In the genomic region with DNA sequence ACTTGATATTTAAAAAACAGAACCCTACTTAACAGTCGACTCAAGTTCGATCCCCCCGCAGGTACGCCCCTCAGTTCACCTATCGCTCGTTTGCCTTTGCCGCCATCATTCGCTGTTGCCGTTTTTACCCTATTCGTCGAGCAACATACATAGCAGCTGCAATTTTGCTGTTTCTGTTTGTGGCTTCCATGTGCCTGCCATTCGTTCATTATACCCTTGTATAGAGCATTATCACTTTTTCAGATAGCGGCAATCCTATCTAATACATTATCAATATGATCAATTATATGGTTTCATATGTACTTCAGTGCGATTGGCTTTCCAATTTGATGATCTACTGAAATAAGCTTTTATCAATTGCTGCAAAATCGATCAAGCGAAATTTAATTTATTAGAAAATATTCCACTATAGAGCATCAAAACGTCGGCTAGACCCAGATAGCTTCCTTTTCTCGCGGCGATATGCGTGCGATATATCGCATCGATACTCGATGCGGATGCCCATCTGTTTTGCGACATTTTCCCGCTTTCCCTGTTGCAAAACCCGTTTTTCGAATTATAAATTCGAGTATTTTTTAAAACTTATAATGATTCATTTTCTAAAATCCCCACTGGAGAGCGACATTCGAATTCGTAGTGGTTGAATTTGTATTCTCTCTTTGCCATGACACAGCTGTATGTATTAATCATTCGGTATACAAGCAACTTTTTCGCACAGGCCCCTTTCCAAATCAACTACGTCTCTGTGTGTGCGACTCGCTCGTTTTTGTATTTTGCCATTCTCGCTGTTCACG, we compare ENCODE assay signal across 1 fruit fly cellular context.
TF ChIP-seq lines count a peak whose summit lies in the region.

No protein-coding gene starts in this region.

TF ChIP-seq in whole organism, embryonic, 481 proteins besides CTCF, POLR2A, EP300 and RAD21 (continued from another document and continues in another):
- TF ChIP-seq CG10565 (GFP tag; optimal IDR thresholded peaks at IDR 0.05; lab: Kevin White, UChicago) (peak; percentile 64), Sin3A (optimal IDR thresholded peaks at IDR 0.05; lab: Kevin White, UChicago) (no peak), Trl (optimal IDR thresholded peaks at IDR 0.05; lab: Kevin White, UChicago) (peak in 1 of 2 experiments; percentile 7), Trl (GFP tag; optimal IDR thresholded peaks at IDR 0.05; lab: Kevin White, UChicago) (peak; percentile 66), CG3726 (GFP tag; IDR thresholded peaks at IDR 0.05; lab: Robert Waterston, UW) (peak; percentile 45; the same call in 1 of the 3 replicates), CG12391 (tag; optimal IDR thresholded peaks at IDR 0.05; lab: Kevin White, UChicago) (peak; percentile 89), gcm (GFP tag; optimal IDR thresholded peaks at IDR 0.05; lab: Kevin White, UChicago) (peak; percentile 86), trem (tag; optimal IDR thresholded peaks at IDR 0.05; lab: Kevin White, UChicago) (peak; percentile 74), chinmo (GFP tag; IDR thresholded peaks at IDR 0.05; lab: Robert Waterston, UW; ENCODE audit: partially characterized antibody) (peak; percentile 50; the same call in 1 of the 4 replicates), CG2129 (GFP tag; IDR thresholded peaks at IDR 0.05; lab: Robert Waterston, UW; ENCODE audit: partially characterized antibody) (peak; percentile 69), B-H1 (GFP tag; IDR thresholded peaks at IDR 0.05; lab: Robert Waterston, UW) (peak; percentile 65), hkb (optimal IDR thresholded peaks at IDR 0.05; lab: Kevin White, UChicago) (no peak), hkb (GFP tag; IDR thresholded peaks at IDR 0.05; lab: Robert Waterston, UW) (peak; percentile 83), tio (GFP tag; optimal IDR thresholded peaks at IDR 0.05; lab: Kevin White, UChicago) (peak; percentile 89), CG13123 (GFP tag; optimal IDR thresholded peaks at IDR 0.05; lab: Kevin White, UChicago) (peak; percentile 68), NK7.1 (GFP tag; optimal IDR thresholded peaks at IDR 0.05; lab: Kevin White, UChicago) (peak; percentile 76), CG4707 (GFP tag; optimal IDR thresholded peaks at IDR 0.05; lab: Kevin White, UChicago) (peak; percentile 53), CrebB (tag; optimal IDR thresholded peaks at IDR 0.05; lab: Kevin White, UChicago) (peak; percentile 76), Ets97D (GFP tag; optimal IDR thresholded peaks at IDR 0.05; lab: Kevin White, UChicago) (no peak), CG31224 (GFP tag; IDR thresholded peaks at IDR 0.05; lab: Robert Waterston, UW) (peak; percentile 60), salm (tag; optimal IDR thresholded peaks at IDR 0.05; lab: Kevin White, UChicago) (peak; percentile 80), Jarid2 (GFP tag; optimal IDR thresholded peaks at IDR 0.05; lab: Kevin White, UChicago) (peak; percentile 66), CG9609 (GFP tag; optimal IDR thresholded peaks at IDR 0.05; lab: Kevin White, UChicago) (peak; percentile 84), odd (GFP tag; optimal IDR thresholded peaks at IDR 0.05; lab: Kevin White, UChicago) (peak; percentile 90), ken (GFP tag; IDR thresholded peaks at IDR 0.05; lab: Robert Waterston, UW) (peak; percentile 74), CG6689 (GFP tag; IDR thresholded peaks at IDR 0.05; lab: Robert Waterston, UW) (peak; percentile 84), bcd (GFP tag; optimal IDR thresholded peaks at IDR 0.05; lab: Kevin White, UChicago) (peak; percentile 91), tup (GFP tag; optimal IDR thresholded peaks at IDR 0.05; lab: Kevin White, UChicago) (peak; percentile 48), CG1233 (GFP tag; optimal IDR thresholded peaks at IDR 0.05; lab: Kevin White, UChicago) (peak; percentile 86), ems (GFP tag; optimal IDR thresholded peaks at IDR 0.05; lab: Kevin White, UChicago) (peak; percentile 83), CG5245 (GFP tag; optimal IDR thresholded peaks at IDR 0.05; lab: Kevin White, UChicago) (peak; percentile 60), chif (GFP tag; optimal IDR thresholded peaks at IDR 0.05; lab: Kevin White, UChicago) (peak; percentile 84 to 92), repo (GFP tag; optimal IDR thresholded peaks at IDR 0.05; lab: Kevin White, UChicago) (peak; percentile 64), CG1602 (GFP tag; optimal IDR thresholded peaks at IDR 0.05; lab: Kevin White, UChicago) (peak; percentile 90), Vsx1 (GFP tag; optimal IDR thresholded peaks at IDR 0.05; lab: Kevin White, UChicago) (peak; percentile 75), CG10959 (GFP tag; IDR thresholded peaks at IDR 0.05; lab: Robert Waterston, UW) (peak; percentile 82), CG17361 (GFP tag; IDR thresholded peaks at IDR 0.05; lab: Robert Waterston, UW) (peak; percentile 89), yki (optimal IDR thresholded peaks at IDR 0.05; lab: Kevin White, UChicago) (no peak), CG3407 (GFP tag; optimal IDR thresholded peaks at IDR 0.05; lab: Kevin White, UChicago) (peak; percentile 77), CG13624 (GFP tag; optimal IDR thresholded peaks at IDR 0.05; lab: Kevin White, UChicago) (peak; percentile 95), MTF-1 (GFP tag; optimal IDR thresholded peaks at IDR 0.05; lab: Kevin White, UChicago; ENCODE audit: borderline replicate concordance) (peak; percentile 66), CG7556 (GFP tag; optimal IDR thresholded peaks at IDR 0.05; lab: Kevin White, UChicago) (peak; percentile 89), fu2 (GFP tag; optimal IDR thresholded peaks at IDR 0.05; lab: Kevin White, UChicago) (peak; percentile 81), bbx (GFP tag; IDR thresholded peaks at IDR 0.05; lab: Robert Waterston, UW; ENCODE audit: partially characterized antibody) (peak; percentile 78), onecut (GFP tag; IDR thresholded peaks at IDR 0.05; lab: Robert Waterston, UW) (0 out of 2 replicates have a peak, but pooled peaks have one; percentile 3), Sox100B (GFP tag; optimal IDR thresholded peaks at IDR 0.05; lab: Kevin White, UChicago) (peak; percentile 89), CG42726 (GFP tag; IDR thresholded peaks at IDR 0.05; lab: Robert Waterston, UW; ENCODE audit: partially characterized antibody) (no peak), PHDP (tag; optimal IDR thresholded peaks at IDR 0.05; lab: Kevin White, UChicago) (peak; percentile 88), CG7745 (tag; optimal IDR thresholded peaks at IDR 0.05; lab: Kevin White, UChicago) (no peak), Lim3 (GFP tag; IDR thresholded peaks at IDR 0.05; lab: Robert Waterston, UW) (no peak; the same call in 1 of the 2 replicates), br (optimal IDR thresholded peaks at IDR 0.05; lab: Kevin White, UChicago) (no peak), dpn (GFP tag; optimal IDR thresholded peaks at IDR 0.05; lab: Kevin White, UChicago) (peak; percentile 79 to 91), CG15514 (GFP tag; optimal IDR thresholded peaks at IDR 0.05; lab: Kevin White, UChicago) (peak; percentile 51), sd (tag; optimal IDR thresholded peaks at IDR 0.05; lab: Kevin White, UChicago) (peak; percentile 74), Nf-YC (tag; optimal IDR thresholded peaks at IDR 0.05; lab: Kevin White, UChicago) (peak; percentile 74), tll (GFP tag; optimal IDR thresholded peaks at IDR 0.05; lab: Kevin White, UChicago) (no peak), rib (GFP tag; IDR thresholded peaks at IDR 0.05; lab: Robert Waterston, UW) (peak; percentile 88), Lhr (GFP tag; optimal IDR thresholded peaks at IDR 0.05; lab: Kevin White, UChicago) (peak; percentile 32), crp (GFP tag; optimal IDR thresholded peaks at IDR 0.05; lab: Kevin White, UChicago) (no peak), scrt (GFP tag; optimal IDR thresholded peaks at IDR 0.05; lab: Kevin White, UChicago) (peak; percentile 78), Ssrp (tag; optimal IDR thresholded peaks at IDR 0.05; lab: Kevin White, UChicago) (peak; percentile 88), CG3065 (GFP tag; optimal IDR thresholded peaks at IDR 0.05; lab: Kevin White, UChicago) (peak; percentile 40), sens (GFP tag; lab: Kevin White, UChicago) (peak; percentile 96), aop (GFP tag; IDR thresholded peaks at IDR 0.05; lab: Robert Waterston, UW) (no peak), Hmr (GFP tag; optimal IDR thresholded peaks at IDR 0.05; lab: Kevin White, UChicago) (peak; percentile 88), Med (GFP tag; lab: Kevin White, UChicago) (peak; percentile 98), Usf (GFP tag; optimal IDR thresholded peaks at IDR 0.05; lab: Kevin White, UChicago) (peak; percentile 83), CG12299 (tag; optimal IDR thresholded peaks at IDR 0.05; lab: Kevin White, UChicago) (peak; percentile 66), toy (GFP tag; IDR thresholded peaks at IDR 0.05; lab: Robert Waterston, UW) (peak; percentile 51; the same call in 1 of the 2 replicates), CG7357 (GFP tag; IDR thresholded peaks at IDR 0.05; lab: Robert Waterston, UW) (peak; percentile 80), CG15073 (GFP tag; optimal IDR thresholded peaks at IDR 0.05; lab: Kevin White, UChicago) (peak; percentile 23), CG12071 (GFP tag; optimal IDR thresholded peaks at IDR 0.05; lab: Kevin White, UChicago) (peak; percentile 84), Dfd (GFP tag; optimal IDR thresholded peaks at IDR 0.05; lab: Kevin White, UChicago) (no peak), Hsf (GFP tag; optimal IDR thresholded peaks at IDR 0.05; lab: Kevin White, UChicago) (peak; percentile 90), CG10431 (GFP tag; optimal IDR thresholded peaks at IDR 0.05; lab: Kevin White, UChicago) (peak; percentile 33), Doc2 (GFP tag; IDR thresholded peaks at IDR 0.05; lab: Robert Waterston, UW) (peak; percentile 53), eve (GFP tag; optimal IDR thresholded peaks at IDR 0.05; lab: Kevin White, UChicago) (no peak), dan (GFP tag; IDR thresholded peaks at IDR 0.05; lab: Robert Waterston, UW) (peak; percentile 66), CG10979 (tag; optimal IDR thresholded peaks at IDR 0.05; lab: Kevin White, UChicago) (peak; percentile 90), E2f2 (GFP tag; IDR thresholded peaks at IDR 0.05; lab: Robert Waterston, UW) (peak; percentile 55; the same call in 1 of the 2 replicates), cas (GFP tag; IDR thresholded peaks at IDR 0.05; lab: Robert Waterston, UW) (peak; percentile 48; the same call in 1 of the 2 replicates), otp (GFP tag; IDR thresholded peaks at IDR 0.05; lab: Robert Waterston, UW) (peak; percentile 70; the same call in 2 of the 3 replicates), NfI (GFP tag; optimal IDR thresholded peaks at IDR 0.05; lab: Kevin White, UChicago) (peak; percentile 80), MBD-R2 (GFP tag; IDR thresholded peaks at IDR 0.05; lab: Robert Waterston, UW) (peak; percentile 31; the same call in 1 of the 2 replicates), BtbVII (GFP tag; optimal IDR thresholded peaks at IDR 0.05; lab: Kevin White, UChicago) (peak; percentile 84), Antp (GFP tag; optimal IDR thresholded peaks at IDR 0.05; lab: Kevin White, UChicago) (peak; percentile 60), grau (tag; optimal IDR thresholded peaks at IDR 0.05; lab: Kevin White, UChicago) (peak; percentile 92), Spps (tag; optimal IDR thresholded peaks at IDR 0.05; lab: Kevin White, UChicago) (peak; percentile 62), Nf-YB (GFP tag; optimal IDR thresholded peaks at IDR 0.05; lab: Kevin White, UChicago) (peak; percentile 75), CG7372 (GFP tag; IDR thresholded peaks at IDR 0.05; lab: Robert Waterston, UW) (peak; percentile 70), CG3847 (GFP tag; IDR thresholded peaks at IDR 0.05; lab: Robert Waterston, UW) (peak; percentile 80), Oaz (GFP tag; IDR thresholded peaks at IDR 0.05; lab: Robert Waterston, UW) (peak; percentile 72), Poxn (GFP tag; IDR thresholded peaks at IDR 0.05; lab: Robert Waterston, UW) (no peak; the same call in 1 of the 2 replicates), pita (GFP tag; optimal IDR thresholded peaks at IDR 0.05; lab: Kevin White, UChicago) (no peak), Atf3 (GFP tag; optimal IDR thresholded peaks at IDR 0.05; lab: Kevin White, UChicago) (peak; percentile 61), Myb (GFP tag; optimal IDR thresholded peaks at IDR 0.05; lab: Kevin White, UChicago) (peak; percentile 75), CG12155 (GFP tag; optimal IDR thresholded peaks at IDR 0.05; lab: Kevin White, UChicago) (peak; percentile 100), Bdp1 (GFP tag; optimal IDR thresholded peaks at IDR 0.05; lab: Kevin White, UChicago) (peak; percentile 77), btn (GFP tag; optimal IDR thresholded peaks at IDR 0.05; lab: Kevin White, UChicago) (peak; percentile 78), Dip3 (GFP tag; optimal IDR thresholded peaks at IDR 0.05; lab: Kevin White, UChicago) (peak; percentile 83), CG32772 (GFP tag; IDR thresholded peaks at IDR 0.05; lab: Robert Waterston, UW) (peak; percentile 81), lmd (GFP tag; IDR thresholded peaks at IDR 0.05; lab: Robert Waterston, UW) (peak; percentile 91), Camta (GFP tag; optimal IDR thresholded peaks at IDR 0.05; lab: Kevin White, UChicago) (peak; percentile 84), CG11093 (GFP tag; IDR thresholded peaks at IDR 0.05; lab: Robert Waterston, UW) (peak; percentile 76; the same call in 2 of the 3 replicates), CG11504 (tag; optimal IDR thresholded peaks at IDR 0.05; lab: Kevin White, UChicago) (peak; percentile 87), usp (GFP tag; optimal IDR thresholded peaks at IDR 0.05; lab: Kevin White, UChicago) (no peak), CG15269 (tag; optimal IDR thresholded peaks at IDR 0.05; lab: Kevin White, UChicago) (peak; percentile 90), croc (GFP tag; conservative IDR thresholded peaks at IDR 0.05; lab: Robert Waterston, UW) (peak; percentile 82), esg (GFP tag; conservative IDR thresholded peaks at IDR 0.05; lab: Robert Waterston, UW) (peak; percentile 76), ara (GFP tag; IDR thresholded peaks at IDR 0.05; lab: Robert Waterston, UW) (peak; percentile 74; the same call in 1 of the 2 replicates), jigr1 (GFP tag; IDR thresholded peaks at IDR 0.05; lab: Robert Waterston, UW) (peak; percentile 72; the same call in 2 of the 3 replicates), stc (GFP tag; IDR thresholded peaks at IDR 0.05; lab: Robert Waterston, UW) (peak; percentile 83), CG6254 (GFP tag; optimal IDR thresholded peaks at IDR 0.05; lab: Kevin White, UChicago) (peak; percentile 67), lov (optimal IDR thresholded peaks at IDR 0.05; lab: Kevin White, UChicago) (no peak), lov (GFP tag; IDR thresholded peaks at IDR 0.05; lab: Robert Waterston, UW) (0 out of 3 replicates have a peak, but pooled peaks have one; percentile 35), CG8281 (tag; optimal IDR thresholded peaks at IDR 0.05; lab: Kevin White, UChicago) (peak; percentile 70), kni (GFP tag; optimal IDR thresholded peaks at IDR 0.05; lab: Kevin White, UChicago) (no peak), Kr (GFP tag; optimal IDR thresholded peaks at IDR 0.05; lab: Kevin White, UChicago) (no peak), Hr39 (optimal IDR thresholded peaks at IDR 0.05; lab: Kevin White, UChicago) (no peak), Stat92E (GFP tag; optimal IDR thresholded peaks at IDR 0.05; lab: Kevin White, UChicago) (peak in 1 of 3 experiments; percentile 18)
